Worm (Caenorhabditis elegans) whole organism, L2 larva: Measurements from ENCODE around the gene clec-177.

Source experiments
- C34F6.9 ChIP-seq: fragments of 150-350 bp; optimal IDR thresholded peaks from 2 replicates; lab custom pipeline; 2014; ENCODE audit warnings: missing biosample characterization, missing genetic modification characterization
- F13H6.1 ChIP-seq: sonication (generic microtip); optimal IDR thresholded peaks from 2 replicates; lab custom pipeline; 2016; ENCODE audit warnings: missing genetic modification characterization, missing compliant biosample characterization
- R02D3.7 ChIP-seq: fragments of 150-350 bp; optimal IDR thresholded peaks from 2 replicates; lab custom pipeline; 2014; ENCODE audit warnings: missing biosample characterization, missing genetic modification characterization
- Y55F3AM.14 ChIP-seq: fragments of 200-800 bp; sonication (Bioruptor generic); optimal IDR thresholded peaks from 2 replicates; lab custom pipeline; 2018; ENCODE audit warnings: mild to moderate bottlenecking, missing genetic modification characterization, missing compliant biosample characterization
- ZK546.5 ChIP-seq: sonication (generic microtip); optimal IDR thresholded peaks from 2 replicates; lab custom pipeline; 2017; ENCODE audit warnings: missing biosample characterization, missing genetic modification characterization
- aly-2 ChIP-seq: fragments of 150-350 bp; optimal IDR thresholded peaks from 2 replicates; lab custom pipeline; 2014; ENCODE audit warnings: missing biosample characterization, missing genetic modification characterization
- ama-1 ChIP-seq: fragments of 150-350 bp; optimal IDR thresholded peaks from 2 replicates; lab custom pipeline; 2018; ENCODE audit warnings: inconsistent platforms
- blmp-1 ChIP-seq: sonication (generic microtip); optimal IDR thresholded peaks from 2 replicates; lab custom pipeline; 2017; ENCODE audit warnings: missing genetic modification characterization, mild to moderate bottlenecking, missing compliant biosample characterization, antibody characterized with exemption, moderate library complexity; ENCODE audit not compliant: insufficient read depth
- ceh-16 ChIP-seq: fragments of 150-350 bp; optimal IDR thresholded peaks from 2 replicates; lab custom pipeline; 2014; ENCODE audit warnings: missing biosample characterization, missing genetic modification characterization
- ceh-82 ChIP-seq: fragments of 150-350 bp; optimal IDR thresholded peaks from 2 replicates; lab custom pipeline; 2014; ENCODE audit warnings: missing biosample characterization, missing genetic modification characterization
- crh-2 ChIP-seq: sonication (generic microtip); optimal IDR thresholded peaks from 2 replicates; lab custom pipeline; 2017; ENCODE audit warnings: missing biosample characterization, missing genetic modification characterization
- dmd-4 ChIP-seq: sonication (generic microtip); optimal IDR thresholded peaks from 2 replicates; lab custom pipeline; 2017; ENCODE audit warnings: missing biosample characterization, missing genetic modification characterization
- egl-27 ChIP-seq: sonication (generic microtip); optimal IDR thresholded peaks from 3 replicates; lab custom pipeline; 2017; ENCODE audit warnings: missing biosample characterization, missing genetic modification reagents, missing genetic modification characterization
- elt-1 ChIP-seq: fragments of 150-350 bp; optimal IDR thresholded peaks from 2 replicates; lab custom pipeline; 2014; ENCODE audit warnings: missing biosample characterization, missing genetic modification characterization
- elt-3 ChIP-seq: sonication (generic microtip); optimal IDR thresholded peaks from 2 replicates; lab custom pipeline; 2017; ENCODE audit warnings: missing biosample characterization, missing genetic modification characterization
- fos-1 ChIP-seq: fragments of 150-350 bp; optimal IDR thresholded peaks from 2 replicates; lab custom pipeline; 2014; ENCODE audit warnings: missing biosample characterization, missing genetic modification characterization
- gmeb-1 ChIP-seq: fragments of 150-350 bp; optimal IDR thresholded peaks from 2 replicates; lab custom pipeline; 2014; ENCODE audit warnings: missing biosample characterization, missing genetic modification characterization
- lin-11 ChIP-seq: fragments of 150-350 bp; sonication (generic microtip); optimal IDR thresholded peaks from 2 replicates; lab custom pipeline; 2014; ENCODE audit warnings: missing biosample characterization, missing genetic modification characterization, inconsistent platforms, mixed read lengths
- lin-13 ChIP-seq: fragments of 150-350 bp; optimal IDR thresholded peaks from 2 replicates; lab custom pipeline; 2014; ENCODE audit warnings: missing biosample characterization, missing genetic modification reagents, missing genetic modification characterization
- lin-39 ChIP-seq: fragments of 150-350 bp; optimal IDR thresholded peaks from 2 replicates; lab custom pipeline; 2014; ENCODE audit warnings: missing biosample characterization, missing genetic modification reagents, missing genetic modification characterization
- mab-5 ChIP-seq: fragments of 150-350 bp; optimal IDR thresholded peaks from 2 replicates; lab custom pipeline; 2014; ENCODE audit warnings: missing biosample characterization, missing genetic modification characterization
- mbf-1 ChIP-seq: sonication (generic microtip); optimal IDR thresholded peaks from 2 replicates; lab custom pipeline; 2017; ENCODE audit warnings: missing biosample characterization, missing genetic modification characterization
- mdl-1 ChIP-seq, 2 experiments: fragments of 150-350 bp in 1 of 2; sonication (generic microtip) in 1 of 2; optimal IDR thresholded peaks; 2 replicates each; lab custom pipeline; 2017; ENCODE audit warnings: missing biosample characterization in 2 of 2, missing genetic modification characterization in 2 of 2
- nhr-10 ChIP-seq: sonication (generic microtip); optimal IDR thresholded peaks from 2 replicates; lab custom pipeline; 2017; ENCODE audit warnings: missing biosample characterization, missing genetic modification characterization
- nhr-11 ChIP-seq: fragments of 150-350 bp; optimal IDR thresholded peaks from 2 replicates; lab custom pipeline; 2014; ENCODE audit warnings: missing biosample characterization, missing genetic modification characterization
- nhr-129 ChIP-seq: fragments of 150-350 bp; optimal IDR thresholded peaks from 2 replicates; lab custom pipeline; 2014; ENCODE audit warnings: missing biosample characterization, missing genetic modification characterization
- nhr-23 ChIP-seq: fragments of 150-350 bp; optimal IDR thresholded peaks from 2 replicates; lab custom pipeline; 2014; ENCODE audit warnings: missing biosample characterization, missing genetic modification reagents, missing genetic modification characterization
- nhr-237 ChIP-seq: fragments of 150-350 bp; optimal IDR thresholded peaks from 2 replicates; lab custom pipeline; 2014; ENCODE audit warnings: missing biosample characterization, missing genetic modification characterization
- nhr-25 ChIP-seq: fragments of 150-350 bp; sonication (generic microtip); optimal IDR thresholded peaks from 3 replicates; lab custom pipeline; 2014; ENCODE audit warnings: missing biosample characterization, missing genetic modification characterization
- nhr-6 ChIP-seq: fragments of 150-350 bp; optimal IDR thresholded peaks from 2 replicates; lab custom pipeline; 2014; ENCODE audit warnings: missing biosample characterization, missing genetic modification characterization
- nhr-77 ChIP-seq: fragments of 150-350 bp; optimal IDR thresholded peaks from 2 replicates; lab custom pipeline; 2014; ENCODE audit warnings: missing biosample characterization, missing genetic modification characterization
- peb-1 ChIP-seq: fragments of 150-350 bp; optimal IDR thresholded peaks from 2 replicates; lab custom pipeline; 2014; ENCODE audit warnings: missing biosample characterization, missing genetic modification characterization
- sem-4 ChIP-seq: fragments of 150-350 bp; optimal IDR thresholded peaks from 2 replicates; lab custom pipeline; 2014; ENCODE audit warnings: missing biosample characterization, missing genetic modification reagents, missing genetic modification characterization
- skn-1 ChIP-seq: sonication (generic microtip); optimal IDR thresholded peaks from 2 replicates; lab custom pipeline; 2017; ENCODE audit warnings: missing biosample characterization, missing genetic modification characterization
- snpc-4 ChIP-seq: fragments of 150-350 bp; optimal IDR thresholded peaks from 2 replicates; lab custom pipeline; 2014; ENCODE audit warnings: missing biosample characterization, missing genetic modification characterization
- unc-39 ChIP-seq: fragments of 150-350 bp; optimal IDR thresholded peaks from 2 replicates; lab custom pipeline; 2014; ENCODE audit warnings: missing biosample characterization, missing genetic modification characterization
- unc-55 ChIP-seq: fragments of 150-350 bp; sonication (generic microtip); optimal IDR thresholded peaks from 3 replicates; lab custom pipeline; 2014; ENCODE audit warnings: missing biosample characterization, missing genetic modification reagents, missing genetic modification characterization
- zag-1 ChIP-seq: fragments of 150-350 bp; optimal IDR thresholded peaks from 2 replicates; lab custom pipeline; 2014; ENCODE audit warnings: missing biosample characterization, missing genetic modification characterization
- ztf-1 ChIP-seq: fragments of 200-800 bp; sonication (Bioruptor generic); conservative IDR thresholded peaks from 2 replicates; pipeline ENCODE4 v1.3.6; 2022; ENCODE audit warnings: missing genetic modification characterization, missing compliant biosample characterization
- ztf-11 ChIP-seq: sonication (generic microtip); optimal IDR thresholded peaks from 2 replicates; lab custom pipeline; 2017; ENCODE audit warnings: missing biosample characterization, missing genetic modification characterization
- ztf-4 ChIP-seq: fragments of 150-350 bp; optimal IDR thresholded peaks from 2 replicates; lab custom pipeline; 2014; ENCODE audit warnings: missing biosample characterization, missing genetic modification characterization

Gene clec-177

DNA sequence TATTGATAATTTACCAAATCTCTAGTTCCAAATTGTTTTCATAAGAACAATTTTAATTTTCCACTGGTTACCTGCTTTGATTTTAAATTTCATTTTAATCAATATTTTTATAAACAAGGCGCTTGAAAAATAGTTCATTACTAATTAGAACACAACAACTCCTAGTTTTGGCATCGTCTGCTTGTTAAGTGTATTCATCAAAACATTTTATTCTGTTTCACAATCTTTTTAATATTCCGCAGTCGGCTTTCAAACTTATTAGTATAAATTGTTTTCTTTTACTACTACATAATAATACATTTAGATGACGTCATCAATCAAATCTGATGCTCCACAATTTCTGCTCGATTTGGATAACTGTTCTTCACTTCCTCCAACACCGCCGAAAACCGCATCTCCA lies 16.1 kb downstream of the clec-177 start, which contains the start of gene pes-1:
Gene pes-1 (plus strand): TSS at position 301 of the 400 bp plus-strand sequence.
- TF ChIP-seq gmeb-1 (tag; lab: Kevin White, UChicago) (no peak), egl-27 (tag; lab: Kevin White, UChicago) (no peak), aly-2 (no peak), elt-3 (tag; lab: Kevin White, UChicago) (no peak), skn-1 (tag; lab: Kevin White, UChicago) (no peak), zag-1 (no peak), nhr-23 (tag; lab: Kevin White, UChicago) (no peak), crh-2 (tag; lab: Kevin White, UChicago) (no peak), ztf-11 (tag; lab: Kevin White, UChicago) (no peak), nhr-10 (no peak), fos-1 (tag; lab: Kevin White, UChicago) (no peak), lin-11 (tag; lab: Kevin White, UChicago) (no peak), R02D3.7 (tag; lab: Kevin White, UChicago) (no peak), lin-39 (tag; lab: Kevin White, UChicago) (no peak)

DNA sequence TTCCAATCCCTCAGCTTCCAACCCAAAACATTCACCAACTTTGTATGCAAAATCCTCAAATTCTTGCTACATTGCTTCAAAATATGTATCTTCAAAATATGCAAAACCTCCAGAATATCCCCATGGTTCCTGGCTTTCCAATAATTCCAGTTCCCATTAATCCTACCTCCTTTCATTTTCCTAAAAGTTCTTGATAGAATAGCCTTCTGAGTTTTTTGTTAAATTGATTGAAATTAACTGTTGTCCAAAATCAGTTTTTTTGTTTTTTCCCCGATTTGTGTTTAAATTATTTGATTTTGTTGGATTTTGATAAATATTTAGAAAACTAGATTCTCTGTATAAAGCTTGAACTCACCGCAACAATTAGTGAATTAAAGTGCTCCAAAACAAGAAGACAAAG lies 18.8 kb downstream of the clec-177 start:
- TF ChIP-seq dmd-4 (tag; lab: Kevin White, UChicago) (no peak), ama-1 (lab: Kevin White, UChicago) (no peak), ZK546.5 (no peak), lin-11 (tag; lab: Kevin White, UChicago) (no peak), snpc-4 (no peak), ztf-4 (no peak), nhr-77 (no peak), zag-1 (no peak), mdl-1 (tag; optimal IDR thresholded peaks at IDR 0.05; lab: Kevin White, UChicago) (no peak), nhr-6 (tag; lab: Kevin White, UChicago) (no peak), Y55F3AM.14 (GFP tag; lab: Kevin White, UChicago) (no peak), nhr-23 (tag; lab: Kevin White, UChicago) (no peak), C34F6.9 (tag; lab: Kevin White, UChicago) (no peak), ztf-1 (GFP tag; lab: Robert Waterston, UW) (no peak), lin-13 (GFP tag; lab: Kevin White, UChicago) (no peak), blmp-1 (tag; lab: Kevin White, UChicago) (no peak), mbf-1 (tag; lab: Kevin White, UChicago) (no peak), aly-2 (no peak), elt-1 (tag; lab: Kevin White, UChicago) (no peak), nhr-237 (tag; lab: Kevin White, UChicago) (no peak)
- TF ChIP-seq, all 48 proteins: peak for 0

DNA sequence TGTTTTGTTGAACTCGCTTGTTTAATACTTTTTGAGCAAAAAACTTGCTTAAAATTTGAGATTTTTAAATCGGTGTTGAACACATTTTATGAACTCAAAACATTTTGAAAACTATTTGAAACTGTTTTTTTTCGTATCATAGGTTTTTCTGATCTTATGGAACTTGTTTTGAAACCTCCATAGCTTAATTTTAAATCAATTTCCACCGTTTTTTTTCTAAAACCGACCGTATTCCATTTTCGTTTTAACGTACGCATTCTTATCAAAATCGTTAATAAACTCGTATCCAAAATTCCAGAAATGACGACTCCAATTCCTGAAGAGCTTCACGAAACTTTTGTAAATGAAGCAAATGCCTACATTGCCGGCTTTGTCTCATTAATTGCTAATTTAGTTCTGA lies 22.0 kb downstream of the clec-177 start, which contains the start of gene srm-2:
Gene srm-2 (plus strand): TSS at position 301 of the 400 bp plus-strand sequence.
- TF ChIP-seq mdl-1 (tag; optimal IDR thresholded peaks at IDR 0.05; lab: Kevin White, UChicago) (no peak), ZK546.5 (no peak), nhr-25 (no peak), nhr-129 (tag; lab: Kevin White, UChicago) (no peak), nhr-77 (no peak), mbf-1 (tag; lab: Kevin White, UChicago) (no peak), fos-1 (tag; lab: Kevin White, UChicago) (no peak), egl-27 (tag; lab: Kevin White, UChicago) (no peak), dmd-4 (tag; lab: Kevin White, UChicago) (no peak), ceh-16 (tag; lab: Kevin White, UChicago) (no peak), F13H6.1 (no peak), skn-1 (tag; lab: Kevin White, UChicago) (no peak), R02D3.7 (tag; lab: Kevin White, UChicago) (no peak), ztf-11 (tag; lab: Kevin White, UChicago) (no peak), nhr-11 (tag; lab: Kevin White, UChicago) (no peak)

DNA sequence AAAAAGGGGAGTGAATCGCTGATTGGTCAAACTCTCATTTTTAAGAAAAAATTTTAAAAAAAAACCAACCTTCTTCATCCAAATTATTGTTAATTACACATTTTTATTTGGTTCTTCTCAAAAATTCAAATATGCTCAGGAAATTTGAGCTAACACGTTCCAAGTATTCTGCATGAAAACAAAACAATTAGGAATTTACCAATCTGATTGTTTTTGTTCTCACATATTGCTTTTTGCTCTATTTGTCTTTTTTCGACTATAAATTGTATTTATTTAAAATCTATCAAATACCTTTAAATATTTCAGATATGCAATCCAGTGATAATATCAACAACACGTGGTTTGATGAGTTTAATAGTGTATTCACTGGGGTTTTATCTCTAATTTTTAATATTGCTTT lies 25.9 kb downstream of the clec-177 start, which contains the start of gene srm-1:
Gene srm-1 (plus strand): TSS at position 301 of the 400 bp plus-strand sequence.
- TF ChIP-seq R02D3.7 (tag; lab: Kevin White, UChicago) (no peak), fos-1 (tag; lab: Kevin White, UChicago) (no peak), crh-2 (tag; lab: Kevin White, UChicago) (no peak), sem-4 (tag; lab: Kevin White, UChicago) (no peak), lin-11 (tag; lab: Kevin White, UChicago) (no peak), skn-1 (tag; lab: Kevin White, UChicago) (no peak), ama-1 (lab: Kevin White, UChicago) (no peak), ceh-82 (no peak), unc-55 (no peak), mdl-1 (tag; optimal IDR thresholded peaks at IDR 0.05; lab: Kevin White, UChicago) (no peak), ceh-16 (tag; lab: Kevin White, UChicago) (no peak), mab-5 (tag; lab: Kevin White, UChicago) (no peak), lin-13 (GFP tag; lab: Kevin White, UChicago) (no peak), unc-39 (no peak), nhr-23 (tag; lab: Kevin White, UChicago) (no peak), peb-1 (no peak), elt-1 (tag; lab: Kevin White, UChicago) (no peak)
